Worm (Caenorhabditis elegans) whole organism, late embryonic: ENCODE data around the gene famk-1.

Source experiments
- K09A11.1 ChIP-seq: sonication (generic microtip); optimal IDR thresholded peaks from 2 replicates; lab custom pipeline; 2017; ENCODE audit warnings: antibody characterized with exemption, mild to moderate bottlenecking, missing genetic modification characterization, missing compliant biosample characterization; ENCODE audit not compliant: insufficient read depth
- T23F11.4 ChIP-seq: fragments of 200-800 bp; sonication (Bioruptor generic); optimal IDR thresholded peaks from 2 replicates; lab custom pipeline; 2018; ENCODE audit warnings: mild to moderate bottlenecking, missing genetic modification characterization, missing compliant biosample characterization
- Y22D7AL.16 ChIP-seq: sonication (generic microtip); optimal IDR thresholded peaks from 2 replicates; lab custom pipeline; 2016; ENCODE audit warnings: missing genetic modification characterization, missing compliant biosample characterization
- ahr-1 ChIP-seq: sonication (generic microtip); optimal IDR thresholded peaks from 2 replicates; lab custom pipeline; 2016; ENCODE audit warnings: missing genetic modification characterization, missing compliant biosample characterization
- ceh-18 ChIP-seq: sonication (generic microtip); optimal IDR thresholded peaks from 2 replicates; lab custom pipeline; 2016; ENCODE audit warnings: missing genetic modification characterization, missing compliant biosample characterization
- ceh-2 ChIP-seq: sonication (generic microtip); optimal IDR thresholded peaks from 2 replicates; lab custom pipeline; 2016; ENCODE audit warnings: missing genotype, missing genetic modification characterization, missing compliant biosample characterization
- ceh-22 ChIP-seq: sonication (generic microtip); optimal IDR thresholded peaks from 2 replicates; lab custom pipeline; 2017; ENCODE audit warnings: missing biosample characterization, missing genetic modification characterization
- ceh-24 ChIP-seq: sonication (generic microtip); optimal IDR thresholded peaks from 2 replicates; lab custom pipeline; 2016; ENCODE audit warnings: mild to moderate bottlenecking, missing genetic modification characterization, missing compliant biosample characterization
- ceh-30 ChIP-seq: fragments of 150-350 bp; optimal IDR thresholded peaks from 2 replicates; lab custom pipeline; 2014; ENCODE audit warnings: missing biosample characterization, missing genetic modification characterization
- ceh-31 ChIP-seq: sonication (generic microtip); optimal IDR thresholded peaks from 2 replicates; lab custom pipeline; 2016; ENCODE audit warnings: missing genetic modification characterization, missing compliant biosample characterization
- ceh-34 ChIP-seq: sonication (generic microtip); optimal IDR thresholded peaks from 2 replicates; lab custom pipeline; 2016; ENCODE audit warnings: mild to moderate bottlenecking, missing genetic modification characterization, missing compliant biosample characterization
- ceh-45 ChIP-seq: fragments of 200-800 bp; sonication (Bioruptor generic); IDR thresholded peaks from 2 replicates; pipeline ENCODE4 v1.3.6; 2022; ENCODE audit warnings: missing genetic modification reagents, missing genetic modification characterization, missing compliant biosample characterization
- ceh-48 ChIP-seq: sonication (generic microtip); optimal IDR thresholded peaks from 2 replicates; lab custom pipeline; 2016; ENCODE audit warnings: missing genetic modification characterization, inconsistent platforms, missing compliant biosample characterization
- ceh-6 ChIP-seq: fragments of 200-800 bp; sonication (Bioruptor generic); optimal IDR thresholded peaks from 2 replicates; lab custom pipeline; 2018; ENCODE audit warnings: mild to moderate bottlenecking, missing genetic modification characterization, missing compliant biosample characterization
- ceh-9 ChIP-seq: sonication (generic microtip); optimal IDR thresholded peaks from 2 replicates; lab custom pipeline; 2016; ENCODE audit warnings: mild to moderate bottlenecking, missing genetic modification characterization, inconsistent platforms, missing compliant biosample characterization
- che-1 ChIP-seq: sonication (generic microtip); optimal IDR thresholded peaks from 2 replicates; lab custom pipeline; 2016; ENCODE audit warnings: mild to moderate bottlenecking, missing genetic modification characterization, missing compliant biosample characterization
- dmd-4 ChIP-seq: sonication (generic microtip); optimal IDR thresholded peaks from 2 replicates; lab custom pipeline; 2016; ENCODE audit warnings: borderline replicate concordance, missing genetic modification characterization, missing compliant biosample characterization
- dve-1 ChIP-seq: sonication (generic microtip); optimal IDR thresholded peaks from 2 replicates; lab custom pipeline; 2017; ENCODE audit warnings: antibody characterized with exemption, mild to moderate bottlenecking, missing genetic modification characterization, missing compliant biosample characterization
- elt-2 ChIP-seq: sonication (generic microtip); optimal IDR thresholded peaks from 2 replicates; lab custom pipeline; 2016; ENCODE audit warnings: missing genetic modification reagents, missing genetic modification characterization, missing compliant biosample characterization
- elt-4 ChIP-seq: sonication (generic microtip); optimal IDR thresholded peaks from 2 replicates; lab custom pipeline; 2016; ENCODE audit warnings: missing genetic modification characterization, missing compliant biosample characterization
- ets-4 ChIP-seq: sonication (generic microtip); optimal IDR thresholded peaks from 2 replicates; lab custom pipeline; 2016; ENCODE audit warnings: missing genetic modification characterization, missing compliant biosample characterization
- eyg-1 ChIP-seq: sonication (generic microtip); optimal IDR thresholded peaks from 2 replicates; lab custom pipeline; 2016; ENCODE audit warnings: missing genotype, missing genetic modification characterization, missing compliant biosample characterization
- fkh-10 ChIP-seq: fragments of 150-350 bp; optimal IDR thresholded peaks from 2 replicates; lab custom pipeline; 2014; ENCODE audit warnings: missing biosample characterization, missing genetic modification reagents, missing genetic modification characterization
- fkh-6 ChIP-seq: sonication (generic microtip); optimal IDR thresholded peaks from 2 replicates; lab custom pipeline; 2016; ENCODE audit warnings: missing genetic modification characterization, missing compliant biosample characterization
- hlh-30 ChIP-seq: sonication (generic microtip); optimal IDR thresholded peaks from 2 replicates; lab custom pipeline; 2017; ENCODE audit warnings: antibody characterized with exemption, missing genetic modification characterization, missing compliant biosample characterization; ENCODE audit not compliant: insufficient read depth
- hlh-8 ChIP-seq: sonication (generic microtip); optimal IDR thresholded peaks from 2 replicates; lab custom pipeline; 2016; ENCODE audit warnings: missing genotype, missing genetic modification characterization, missing compliant biosample characterization
- lim-6 ChIP-seq: sonication (generic microtip); optimal IDR thresholded peaks from 2 replicates; lab custom pipeline; 2016; ENCODE audit warnings: missing genetic modification characterization, missing compliant biosample characterization
- lin-11 ChIP-seq: fragments of 200-800 bp; sonication (Bioruptor generic); optimal IDR thresholded peaks from 2 replicates; lab custom pipeline; 2018; ENCODE audit warnings: mild to moderate bottlenecking, missing genetic modification characterization, missing compliant biosample characterization
- madf-2 ChIP-seq: sonication (generic microtip); optimal IDR thresholded peaks from 2 replicates; lab custom pipeline; 2017; ENCODE audit warnings: missing genetic modification characterization, missing compliant biosample characterization
- nhr-232 ChIP-seq: sonication (generic microtip); optimal IDR thresholded peaks from 2 replicates; lab custom pipeline; 2016; ENCODE audit warnings: missing genetic modification characterization, missing compliant biosample characterization
- npax-4 ChIP-seq: sonication (generic microtip); optimal IDR thresholded peaks from 2 replicates; lab custom pipeline; 2016; ENCODE audit warnings: missing genetic modification characterization, missing compliant biosample characterization
- pax-1 ChIP-seq: fragments of 150-350 bp; optimal IDR thresholded peaks from 2 replicates; lab custom pipeline; 2014; ENCODE audit warnings: missing biosample characterization, missing genetic modification characterization
- pqm-1 ChIP-seq: sonication (generic microtip); optimal IDR thresholded peaks from 2 replicates; lab custom pipeline; 2016; ENCODE audit warnings: missing genetic modification characterization, missing compliant biosample characterization
- pros-1 ChIP-seq: fragments of 150-350 bp; optimal IDR thresholded peaks from 2 replicates; lab custom pipeline; 2014; ENCODE audit warnings: missing biosample characterization, missing genetic modification reagents, missing genetic modification characterization
- sdc-2 ChIP-seq: sonication (generic microtip); optimal IDR thresholded peaks from 2 replicates; lab custom pipeline; 2016; ENCODE audit warnings: missing genotype, missing genetic modification characterization, missing compliant biosample characterization
- ttx-3 ChIP-seq: sonication (generic microtip); optimal IDR thresholded peaks from 2 replicates; lab custom pipeline; 2016; ENCODE audit warnings: missing genetic modification reagents, missing genetic modification characterization, missing compliant biosample characterization
- unc-86 ChIP-seq: sonication (generic microtip); optimal IDR thresholded peaks from 2 replicates; lab custom pipeline; 2016; ENCODE audit warnings: missing genetic modification characterization, missing compliant biosample characterization

Gene famk-1

ce11 chrX:15163118-15163517 is 49.9 kb downstream of the famk-1 start:
- TF ChIP-seq nhr-232: no peak
- no peak for TF ChIP-seq ceh-6 (GFP tag; lab: Kevin White, UChicago)
- no peak for TF ChIP-seq pqm-1 (tag; lab: Kevin White, UChicago)
- no peak for TF ChIP-seq elt-4 (tag; lab: Kevin White, UChicago)
- no peak for TF ChIP-seq lim-6 (tag; lab: Kevin White, UChicago)
- no peak for TF ChIP-seq ceh-48 (tag; lab: Kevin White, UChicago)
- TF ChIP-seq, all 69 proteins: peak for 0

ce11 chrX:15160923-15161322 is 52.1 kb downstream of the famk-1 start:
- TF ChIP-seq T23F11.4 (GFP tag; lab: Kevin White, UChicago) (no peak), lin-11 (tag; lab: Kevin White, UChicago) (no peak), ahr-1 (tag; lab: Kevin White, UChicago) (no peak), ceh-48 (tag; lab: Kevin White, UChicago) (no peak), Y22D7AL.16 (tag; lab: Kevin White, UChicago) (no peak), unc-86 (tag; lab: Kevin White, UChicago) (no peak), ceh-45 (GFP tag; lab: Robert Waterston, UW) (no peak), dmd-4 (tag; lab: Kevin White, UChicago) (no peak), fkh-6 (tag; lab: Kevin White, UChicago) (no peak), sdc-2 (no peak), K09A11.1 (tag; lab: Kevin White, UChicago) (no peak), elt-2 (tag; lab: Kevin White, UChicago) (no peak), ceh-34 (no peak), hlh-30 (no peak), madf-2 (tag; lab: Kevin White, UChicago) (no peak), ttx-3 (tag; lab: Kevin White, UChicago) (no peak), ceh-9 (no peak), eyg-1 (tag; lab: Kevin White, UChicago) (no peak), ceh-2 (tag; lab: Kevin White, UChicago) (no peak), ceh-18 (tag; lab: Kevin White, UChicago) (no peak)

ce11 chrX:15159362-15159761 is 53.7 kb downstream of the famk-1 start:
- no peak for TF ChIP-seq npax-4 (tag; lab: Kevin White, UChicago)
- TF ChIP-seq ceh-22 (tag; lab: Kevin White, UChicago): no peak
- TF ChIP-seq pax-1 (tag; lab: Kevin White, UChicago): no peak
- no peak for TF ChIP-seq fkh-10 (GFP tag; lab: Kevin White, UChicago)
- no peak for TF ChIP-seq che-1
- TF ChIP-seq Y22D7AL.16 (tag; lab: Kevin White, UChicago): no peak
- no peak for TF ChIP-seq ceh-24 (tag; lab: Kevin White, UChicago)
- TF ChIP-seq ceh-30: no peak
- no peak for TF ChIP-seq ets-4 (tag; lab: Kevin White, UChicago)
- TF ChIP-seq fkh-6 (tag; lab: Kevin White, UChicago): no peak
- no peak for TF ChIP-seq madf-2 (tag; lab: Kevin White, UChicago)
- no peak for TF ChIP-seq dve-1 (tag; lab: Kevin White, UChicago)
- TF ChIP-seq ceh-31 (tag; lab: Kevin White, UChicago): no peak
- no peak for TF ChIP-seq ceh-9
- TF ChIP-seq pros-1: no peak
- no peak for TF ChIP-seq unc-86 (tag; lab: Kevin White, UChicago)
- TF ChIP-seq elt-2 (tag; lab: Kevin White, UChicago): no peak
- no peak for TF ChIP-seq hlh-8 (tag; lab: Kevin White, UChicago)
